Worm (Caenorhabditis elegans) whole organism, L1 larva: ENCODE measurements around the gene set-19.

ENCODE experiments used
- C16A3.4 ChIP-seq: fragments of 150-350 bp; optimal IDR thresholded peaks from 2 replicates; lab custom pipeline; 2014; ENCODE audit warnings: missing biosample characterization, missing genetic modification characterization
- ama-1 ChIP-seq: fragments of 150-350 bp; optimal IDR thresholded peaks from 2 replicates; lab custom pipeline; 2014
- efl-1 ChIP-seq, 4 experiments: fragments of 150-350 bp; optimal IDR thresholded peaks in 3 of 4; peaks in 1 of 4; 1 replicate in 1 of 4; 2 replicates in 3 of 4; lab custom pipeline; 2014; ENCODE audit warnings: missing biosample characterization in 2 of 4, missing genetic modification characterization in 2 of 4, missing genetic modification reagents in 2 of 4
- nhr-237 ChIP-seq: fragments of 150-350 bp; optimal IDR thresholded peaks from 2 replicates; lab custom pipeline; 2014; ENCODE audit warnings: missing biosample characterization, missing genetic modification characterization
- nhr-77 ChIP-seq: fragments of 150-350 bp; optimal IDR thresholded peaks from 2 replicates; lab custom pipeline; 2014; ENCODE audit warnings: missing biosample characterization, missing genetic modification characterization
- nhr-84 ChIP-seq: sonication (generic microtip); optimal IDR thresholded peaks from 2 replicates; lab custom pipeline; 2017; ENCODE audit warnings: missing biosample characterization, missing genetic modification characterization
- tlp-1 ChIP-seq: fragments of 150-350 bp; optimal IDR thresholded peaks from 2 replicates; lab custom pipeline; 2014; ENCODE audit warnings: missing biosample characterization, missing genetic modification characterization
- zip-4 ChIP-seq: fragments of 200-800 bp; sonication (Bioruptor generic); optimal IDR thresholded peaks from 2 replicates; lab custom pipeline; 2018; ENCODE audit warnings: mild to moderate bottlenecking, missing genetic modification characterization, moderate library complexity, missing compliant biosample characterization
- ztf-11 ChIP-seq, 2 experiments: sonication (generic microtip); optimal IDR thresholded peaks; 2 replicates each; lab custom pipeline; 2016 to 2017; ENCODE audit warnings: missing genetic modification characterization in 2 of 2, missing biosample characterization in 1 of 2, missing compliant biosample characterization in 1 of 2

DNA sequence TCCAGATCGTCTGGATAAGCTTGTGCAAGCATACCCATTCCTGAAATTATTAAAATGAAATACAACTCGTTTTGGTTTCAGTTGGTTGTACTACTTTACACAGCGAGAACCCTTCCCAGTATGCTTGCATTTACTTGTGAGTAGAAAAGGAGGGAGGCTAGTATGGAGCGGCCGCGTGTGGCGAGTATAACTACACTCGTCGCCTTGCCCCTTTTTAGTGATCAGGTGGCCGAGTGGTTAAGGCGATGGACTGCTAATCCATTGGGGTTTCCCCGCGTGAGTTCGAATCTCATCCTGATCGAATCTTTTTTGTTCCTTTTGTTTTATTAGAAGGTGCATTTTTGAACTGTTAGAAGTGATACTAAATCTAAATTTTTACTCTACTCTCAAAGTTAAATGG is 27.8 kb upstream of the set-19 start:
- no peak for TF ChIP-seq nhr-237 (tag; lab: Kevin White, UChicago)
- no peak for TF ChIP-seq tlp-1
- peak in 1 of 2 experiments; percentile 21 for TF ChIP-seq ztf-11 (tag; optimal IDR thresholded peaks at IDR 0.05; lab: Kevin White, UChicago)
- TF ChIP-seq nhr-77: no peak
- peak; percentile 28 for TF ChIP-seq C16A3.4 (tag; lab: Kevin White, UChicago)
- TF ChIP-seq zip-4 (GFP tag; lab: Kevin White, UChicago): no peak
- no peak for TF ChIP-seq ama-1 (lab: Kevin White, UChicago)
- TF ChIP-seq efl-1 (optimal IDR thresholded peaks at IDR 0.05; lab: Kevin White, UChicago): peak; percentile 6
- TF ChIP-seq efl-1 (GFP tag; optimal IDR thresholded peaks at IDR 0.05 in 1 of 2; lab: Kevin White, UChicago): peak in 1 of 2 experiments; percentile 59
- TF ChIP-seq nhr-84: no peak
